Fruit fly (Drosophila melanogaster): ENCODE data around the gene Blimp-1.

Gene Blimp-1

dm6 chr3L:5664719-5664973 is 33.9 kb downstream of the Blimp-1 start:
- no peak for TF ChIP-seq CG8478 (optimal IDR thresholded peaks at IDR 0.05)
- TF ChIP-seq CTCF (optimal IDR thresholded peaks at IDR 0.05): no peak

- TF ChIP-seq CG8478 (optimal IDR thresholded peaks at IDR 0.05): no peak
- TF ChIP-seq CTCF (optimal IDR thresholded peaks at IDR 0.05): no peak
Measured at dm6 chr3L:5665434-5665833, 34.7 kb downstream of the Blimp-1 start.

- TF ChIP-seq CG8478 (optimal IDR thresholded peaks at IDR 0.05) (no peak), CTCF (optimal IDR thresholded peaks at IDR 0.05) (no peak)
Measured at dm6 chr3L:5666787-5667186, 36.0 kb downstream of the Blimp-1 start.

dm6 chr3L:5678241-5678905 is 47.6 kb downstream of the Blimp-1 start:
- TF ChIP-seq CG8478 (optimal IDR thresholded peaks at IDR 0.05) (no peak), CTCF (optimal IDR thresholded peaks at IDR 0.05) (no peak)

- no peak for TF ChIP-seq CG8478 (optimal IDR thresholded peaks at IDR 0.05)
Measured at dm6 chr3L:5686274-5686673, 55.5 kb downstream of the Blimp-1 start.

- TF ChIP-seq CG8478 (optimal IDR thresholded peaks at IDR 0.05) (no peak), CTCF (optimal IDR thresholded peaks at IDR 0.05) (no peak)
Measured at dm6 chr3L:5690994-5691503, 60.3 kb downstream of the Blimp-1 start.
